Fruit fly (Drosophila melanogaster): ENCODE data around the gene CG31688.

The CG31688 gene

dm6 chr2L:20463316-20463856, 37.4 kb downstream of the CG31688 start, which contains the start of gene CG2493 (continued):
- TF ChIP-seq zfh1 (GFP tag; IDR thresholded peaks at IDR 0.05), result no peak
- TF ChIP-seq dpn (GFP tag; optimal IDR thresholded peaks at IDR 0.05), result no peak
- TF ChIP-seq CG4730 (GFP tag; IDR thresholded peaks at IDR 0.05), result 0 out of 2 replicates have a peak, but pooled peaks have one; percentile 4
- TF ChIP-seq CG6791 (GFP tag; IDR thresholded peaks at IDR 0.05; ENCODE audit: partially characterized antibody), result no peak
- peak; percentile 13 for TF ChIP-seq trem (tag; optimal IDR thresholded peaks at IDR 0.05)
- no peak for TF ChIP-seq pum (GFP tag; optimal IDR thresholded peaks at IDR 0.05)
- TF ChIP-seq CG18011 (GFP tag; optimal IDR thresholded peaks at IDR 0.05), result no peak
- TF ChIP-seq NK7.1 (GFP tag; optimal IDR thresholded peaks at IDR 0.05), result no peak
- TF ChIP-seq CG13287 (GFP tag; IDR thresholded peaks at IDR 0.05; ENCODE audit: partially characterized antibody), result no peak; the same call in 1 of the 2 replicates
- TF ChIP-seq D19A (tag; optimal IDR thresholded peaks at IDR 0.05), result no peak
- no peak for TF ChIP-seq wdn (GFP tag; IDR thresholded peaks at IDR 0.05)
- no peak for TF ChIP-seq CG32767 (GFP tag; IDR thresholded peaks at IDR 0.05)
- TF ChIP-seq luna (GFP tag; optimal IDR thresholded peaks at IDR 0.05), result no peak
- no peak for TF ChIP-seq CG43689 (GFP tag; IDR thresholded peaks at IDR 0.05)
- TF ChIP-seq bsh (GFP tag; optimal IDR thresholded peaks at IDR 0.05), result no peak
- no peak for TF ChIP-seq Sry-β (GFP tag; optimal IDR thresholded peaks at IDR 0.05)
- no peak for TF ChIP-seq sim (GFP tag; IDR thresholded peaks at IDR 0.05)
- TF ChIP-seq sens-2 (GFP tag; IDR thresholded peaks at IDR 0.05), result no peak
- TF ChIP-seq CG12219 (GFP tag; optimal IDR thresholded peaks at IDR 0.05), result no peak
- no peak for TF ChIP-seq ab (GFP tag; optimal IDR thresholded peaks at IDR 0.05)
- no peak for TF ChIP-seq CG7556 (GFP tag; optimal IDR thresholded peaks at IDR 0.05)
- no peak for TF ChIP-seq CG11560 (tag; IDR thresholded peaks at IDR 0.05)
- no peak for TF ChIP-seq hkb (optimal IDR thresholded peaks at IDR 0.05)
- no peak for TF ChIP-seq hkb (GFP tag; IDR thresholded peaks at IDR 0.05)
- TF ChIP-seq oc (tag; optimal IDR thresholded peaks at IDR 0.05), result no peak
- no peak for TF ChIP-seq CG9876 (GFP tag; optimal IDR thresholded peaks at IDR 0.05)
- no peak for TF ChIP-seq CG7987 (GFP tag; optimal IDR thresholded peaks at IDR 0.05)
- no peak for TF ChIP-seq CG3838 (GFP tag; optimal IDR thresholded peaks at IDR 0.05)
- TF ChIP-seq zfh2 (GFP tag; optimal IDR thresholded peaks at IDR 0.05), result no peak
- no peak for TF ChIP-seq CG42726 (GFP tag; IDR thresholded peaks at IDR 0.05; ENCODE audit: partially characterized antibody)
- TF ChIP-seq Taf1 (GFP tag; IDR thresholded peaks at IDR 0.05), result no peak
- TF ChIP-seq dmrt99B (tag; optimal IDR thresholded peaks at IDR 0.05), result peak; percentile 15
- TF ChIP-seq Abd-B (GFP tag; optimal IDR thresholded peaks at IDR 0.05), result peak; percentile 23
- no peak for TF ChIP-seq CG11504 (tag; optimal IDR thresholded peaks at IDR 0.05)
- TF ChIP-seq usp (GFP tag; optimal IDR thresholded peaks at IDR 0.05), result no peak
- TF ChIP-seq CG10462 (GFP tag; optimal IDR thresholded peaks at IDR 0.05), result no peak
- no peak for TF ChIP-seq CG10565 (GFP tag; optimal IDR thresholded peaks at IDR 0.05)
- TF ChIP-seq CG8765 (GFP tag; IDR thresholded peaks at IDR 0.05), result no peak
- peak; percentile 52; the same call in 1 of the 3 replicates for TF ChIP-seq CG17361 (GFP tag; IDR thresholded peaks at IDR 0.05)
- TF ChIP-seq dysf (GFP tag; IDR thresholded peaks at IDR 0.05), result no peak
- TF ChIP-seq dm (GFP tag; optimal IDR thresholded peaks at IDR 0.05), result no peak
- TF ChIP-seq CG14441 (GFP tag; IDR thresholded peaks at IDR 0.05), result peak; percentile 42; the same call in 1 of the 2 replicates
- TF ChIP-seq Dad (GFP tag; optimal IDR thresholded peaks at IDR 0.05), result no peak
- no peak for TF ChIP-seq pnt (GFP tag; optimal IDR thresholded peaks at IDR 0.05)
- TF ChIP-seq CG13123 (GFP tag; optimal IDR thresholded peaks at IDR 0.05), result no peak
- peak; percentile 64 for TF ChIP-seq CG18262 (tag; optimal IDR thresholded peaks at IDR 0.05)
- TF ChIP-seq C15 (GFP tag; IDR thresholded peaks at IDR 0.05), result no peak
- TF ChIP-seq pfk (GFP tag; optimal IDR thresholded peaks at IDR 0.05), result no peak
- no peak for TF ChIP-seq knrl (GFP tag; IDR thresholded peaks at IDR 0.05; ENCODE audit: partially characterized antibody)
- TF ChIP-seq repo (GFP tag; optimal IDR thresholded peaks at IDR 0.05), result no peak
- no peak for TF ChIP-seq wor (GFP tag; IDR thresholded peaks at IDR 0.05)
- no peak for TF ChIP-seq Nf-YC (tag; optimal IDR thresholded peaks at IDR 0.05)
